Fruit fly (Drosophila melanogaster): ENCODE results near the gene CG43391.

CG43391 gene

DNA sequence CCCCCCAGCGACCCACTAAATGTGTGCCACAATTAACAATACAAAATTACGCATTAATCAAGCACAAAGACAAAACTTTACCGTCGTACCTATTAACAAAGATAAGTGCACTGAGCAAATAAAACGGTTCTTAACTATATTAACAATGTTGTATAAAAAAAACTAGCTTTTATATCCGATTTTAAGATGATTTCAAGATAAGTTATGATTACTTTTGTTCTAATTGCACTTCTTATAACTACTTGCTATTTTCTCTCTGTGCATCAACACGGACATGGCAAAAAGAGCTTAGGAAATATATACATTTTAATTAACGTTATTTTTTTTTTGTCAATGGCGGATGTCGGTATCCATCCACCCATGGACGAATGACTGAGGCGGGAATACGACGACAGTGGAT, 44.7 kb downstream of the CG43391 start (continued):
- TF ChIP-seq hkb (optimal IDR thresholded peaks at IDR 0.05) (no peak), hkb (GFP tag; IDR thresholded peaks at IDR 0.05) (peak; percentile 60; the same call in 1 of the 2 replicates), Rfx (GFP tag; IDR thresholded peaks at IDR 0.05) (peak; percentile 47; the same call in 1 of the 2 replicates), Xrp1 (GFP tag; IDR thresholded peaks at IDR 0.05) (peak; percentile 48; the same call in 1 of the 2 replicates)

DNA sequence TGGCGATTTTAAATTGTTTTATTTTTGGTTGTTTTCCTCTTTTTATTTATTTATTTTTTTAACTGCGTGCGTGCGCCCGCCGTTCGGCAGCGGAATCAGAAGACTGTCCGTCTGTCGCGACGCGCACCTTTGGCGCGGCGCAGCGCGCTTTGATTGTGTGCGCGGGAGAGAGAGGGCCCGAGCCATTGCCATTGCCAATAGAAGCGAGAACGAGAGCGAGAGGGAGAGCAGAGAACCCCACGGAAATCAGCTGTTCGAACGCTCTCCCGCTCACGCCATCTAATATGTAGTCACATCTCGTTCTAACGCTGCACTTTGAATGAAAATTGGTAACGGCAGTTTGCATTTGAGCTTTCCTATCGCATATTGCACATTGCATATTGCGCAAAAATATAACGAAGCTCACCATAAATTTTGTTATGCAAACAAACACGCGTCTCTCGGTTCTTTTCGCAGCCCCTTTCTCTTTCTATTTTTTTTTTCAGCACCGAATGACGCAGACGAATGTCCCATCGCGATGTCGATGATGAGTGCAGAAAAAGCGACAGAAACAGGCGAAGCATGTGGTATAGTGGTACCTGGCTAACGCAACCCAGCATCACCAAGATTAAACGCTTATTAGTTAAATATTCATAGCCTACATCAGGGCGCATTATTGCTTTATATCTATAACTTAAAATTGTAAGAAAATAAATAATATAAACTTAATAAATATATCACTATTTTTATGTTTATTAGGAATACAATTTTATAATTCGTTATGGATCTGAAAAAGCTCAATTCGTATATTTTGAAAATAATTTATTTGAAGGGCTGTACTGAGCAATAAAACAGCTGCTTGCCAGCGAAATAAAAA, 46.2 kb downstream of the CG43391 start:
- no peak for TF ChIP-seq CG3065 (GFP tag; optimal IDR thresholded peaks at IDR 0.05)
- TF ChIP-seq Med (GFP tag) = peak; percentile 78
- peak; percentile 27; the same call in 1 of the 2 replicates for TF ChIP-seq unc-4 (GFP tag; IDR thresholded peaks at IDR 0.05; ENCODE audit: partially characterized antibody)
- no peak for TF ChIP-seq CG2120 (GFP tag; optimal IDR thresholded peaks at IDR 0.05)
- TF ChIP-seq CG13624 (GFP tag; optimal IDR thresholded peaks at IDR 0.05) = no peak
- TF ChIP-seq crp (GFP tag; optimal IDR thresholded peaks at IDR 0.05) = peak in 1 of 2 experiments; percentile 80
- no peak for TF ChIP-seq CG11085 (GFP tag; IDR thresholded peaks at IDR 0.05)
- no peak for TF ChIP-seq CG17802 (tag; optimal IDR thresholded peaks at IDR 0.05)
- no peak for TF ChIP-seq Lpt (GFP tag; optimal IDR thresholded peaks at IDR 0.05)
- TF ChIP-seq Trl (optimal IDR thresholded peaks at IDR 0.05) = peak; percentile 75 to 87
- no peak for TF ChIP-seq Trl (GFP tag; optimal IDR thresholded peaks at IDR 0.05)
- TF ChIP-seq Mad (GFP tag; optimal IDR thresholded peaks at IDR 0.05) = no peak
- TF ChIP-seq Hmr (GFP tag; optimal IDR thresholded peaks at IDR 0.05) = no peak
- no peak for TF ChIP-seq CG10462 (GFP tag; optimal IDR thresholded peaks at IDR 0.05)
- TF ChIP-seq CG11398 (GFP tag; optimal IDR thresholded peaks at IDR 0.05) = no peak
- TF ChIP-seq zf30C (GFP tag; optimal IDR thresholded peaks at IDR 0.05) = no peak
- TF ChIP-seq z (GFP tag; IDR thresholded peaks at IDR 0.05) = 0 out of 3 replicates have a peak, but pooled peaks have one; percentile 15
- TF ChIP-seq CG5180 (GFP tag; optimal IDR thresholded peaks at IDR 0.05) = no peak
- TF ChIP-seq sens (GFP tag) = no peak
- TF ChIP-seq sens-2 (GFP tag; IDR thresholded peaks at IDR 0.05) = no peak
- no peak for TF ChIP-seq Lhr (GFP tag; optimal IDR thresholded peaks at IDR 0.05)
- TF ChIP-seq ken (GFP tag; IDR thresholded peaks at IDR 0.05) = no peak
- TF ChIP-seq CG10274 (GFP tag; optimal IDR thresholded peaks at IDR 0.05) = no peak
- peak; percentile 48; the same call in 1 of the 2 replicates for TF ChIP-seq lmd (GFP tag; IDR thresholded peaks at IDR 0.05)
- no peak for TF ChIP-seq Max (GFP tag; optimal IDR thresholded peaks at IDR 0.05)
- no peak for TF ChIP-seq tup (GFP tag; optimal IDR thresholded peaks at IDR 0.05)
- no peak for TF ChIP-seq croc (GFP tag; conservative IDR thresholded peaks at IDR 0.05)
- no peak for TF ChIP-seq fd102C (GFP tag; optimal IDR thresholded peaks at IDR 0.05)
- TF ChIP-seq D19B (GFP tag; optimal IDR thresholded peaks at IDR 0.05) = no peak
- no peak for TF ChIP-seq gce (GFP tag; IDR thresholded peaks at IDR 0.05)
- no peak for TF ChIP-seq CG3726 (GFP tag; IDR thresholded peaks at IDR 0.05)
- TF ChIP-seq CG4404 (GFP tag; IDR thresholded peaks at IDR 0.05) = no peak
- TF ChIP-seq Doc2 (GFP tag; IDR thresholded peaks at IDR 0.05) = no peak
- TF ChIP-seq ham (GFP tag; IDR thresholded peaks at IDR 0.05) = no peak
- no peak for TF ChIP-seq cad (GFP tag; optimal IDR thresholded peaks at IDR 0.05)
- TF ChIP-seq rib (GFP tag; IDR thresholded peaks at IDR 0.05) = peak; percentile 25; the same call in 1 of the 2 replicates
- no peak for TF ChIP-seq lov (optimal IDR thresholded peaks at IDR 0.05)
- TF ChIP-seq lov (GFP tag; IDR thresholded peaks at IDR 0.05) = no peak
- TF ChIP-seq kni (GFP tag; optimal IDR thresholded peaks at IDR 0.05) = no peak
- TF ChIP-seq kah (GFP tag; optimal IDR thresholded peaks at IDR 0.05) = no peak
- TF ChIP-seq CG13775 (GFP tag; optimal IDR thresholded peaks at IDR 0.05) = peak; percentile 13
- peak; percentile 47; the same call in 2 of the 4 replicates for TF ChIP-seq Dll (GFP tag; IDR thresholded peaks at IDR 0.05; ENCODE audit: partially characterized antibody)
- TF ChIP-seq CG6791 (GFP tag; IDR thresholded peaks at IDR 0.05; ENCODE audit: partially characterized antibody) = peak; percentile 58; the same call in 2 of the 3 replicates
- TF ChIP-seq CG14441 (GFP tag; IDR thresholded peaks at IDR 0.05) = 0 out of 2 replicates have a peak, but pooled peaks have one; percentile 16
- TF ChIP-seq CG12942 (GFP tag; optimal IDR thresholded peaks at IDR 0.05) = no peak
